Worm (Caenorhabditis elegans) whole organism, midembryonic: ENCODE results near the gene pag-3.

ENCODE experiments used
- T22C8.4 ChIP-seq: fragments of 200-800 bp; sonication (Bioruptor generic); IDR thresholded peaks from 2 replicates; pipeline ENCODE4 v1.3.6; 2022; ENCODE audit warnings: missing genetic modification characterization, missing compliant biosample characterization
- cog-1 ChIP-seq: sonication (generic microtip); optimal IDR thresholded peaks from 2 replicates; lab custom pipeline; 2016; ENCODE audit warnings: missing genetic modification characterization, missing compliant biosample characterization
- med-1 ChIP-seq: sonication (generic microtip); optimal IDR thresholded peaks from 2 replicates; lab custom pipeline; 2017; ENCODE audit warnings: missing genetic modification characterization, mild to moderate bottlenecking, missing compliant biosample characterization, antibody characterized with exemption, missing genetic modification reagents; ENCODE audit not compliant: insufficient read depth
- ref-1 ChIP-seq: fragments of 200-800 bp; sonication (Bioruptor generic); conservative IDR thresholded peaks from 2 replicates; pipeline ENCODE4 v1.3.6; 2022; ENCODE audit warnings: missing genetic modification reagents, missing genetic modification characterization, missing compliant biosample characterization
- tab-1 ChIP-seq: fragments of 200-800 bp; sonication (Bioruptor generic); IDR thresholded peaks from 2 replicates; pipeline ENCODE4 v1.3.6; 2022; ENCODE audit warnings: missing genetic modification characterization, missing compliant biosample characterization
- ztf-23 ChIP-seq: fragments of 200-800 bp; sonication (Bioruptor generic); IDR thresholded peaks from 2 replicates; pipeline ENCODE4 v1.3.6; 2022; ENCODE audit warnings: missing genetic modification reagents, missing genetic modification characterization, missing compliant biosample characterization

- no peak for TF ChIP-seq med-1 (GFP tag; lab: Kevin White, UChicago)
- TF ChIP-seq ref-1, result no peak
- no peak for TF ChIP-seq cog-1 (tag; lab: Kevin White, UChicago)
- TF ChIP-seq tab-1 (GFP tag; lab: Robert Waterston, UW), result no peak
- TF ChIP-seq T22C8.4 (GFP tag; lab: Robert Waterston, UW), result no peak
- TF ChIP-seq ztf-23 (GFP tag; lab: Robert Waterston, UW), result no peak
Observed at ce11 chrX:14916767-14917166, 37.7 kb downstream of the pag-3 start.
